Worm (Caenorhabditis elegans) whole organism, L1 larva: ENCODE results near the gene F48E3.9.

ENCODE experiments used
- ama-1 ChIP-seq: fragments of 150-350 bp; optimal IDR thresholded peaks from 2 replicates; lab custom pipeline; 2014
- egl-13 ChIP-seq: sonication (generic microtip); optimal IDR thresholded peaks from 2 replicates; lab custom pipeline; 2016; ENCODE audit warnings: missing genotype, missing genetic modification reagents, missing genetic modification characterization, missing compliant biosample characterization
- fkh-4 ChIP-seq: sonication (generic microtip); optimal IDR thresholded peaks from 2 replicates; lab custom pipeline; 2016; ENCODE audit warnings: missing compliant biosample characterization, missing genetic modification characterization, borderline replicate concordance
- lin-13 ChIP-seq: fragments of 150-350 bp; optimal IDR thresholded peaks from 2 replicates; lab custom pipeline; 2014; ENCODE audit warnings: missing biosample characterization, missing genetic modification reagents, missing genetic modification characterization
- lin-39 ChIP-seq: fragments of 150-350 bp; optimal IDR thresholded peaks from 2 replicates; lab custom pipeline; 2014; ENCODE audit warnings: missing biosample characterization, missing genetic modification reagents, missing genetic modification characterization
- mep-1 ChIP-seq: fragments of 150-350 bp; optimal IDR thresholded peaks from 2 replicates; lab custom pipeline; 2014; ENCODE audit warnings: missing biosample characterization, missing genetic modification characterization
- nhr-77 ChIP-seq: fragments of 150-350 bp; optimal IDR thresholded peaks from 2 replicates; lab custom pipeline; 2014; ENCODE audit warnings: missing biosample characterization, missing genetic modification characterization
- snpc-4 ChIP-seq: fragments of 150-350 bp; optimal IDR thresholded peaks from 2 replicates; lab custom pipeline; 2014; ENCODE audit warnings: missing biosample characterization, missing genetic modification characterization
- unc-130 ChIP-seq: fragments of 150-350 bp; optimal IDR thresholded peaks from 2 replicates; lab custom pipeline; 2017; ENCODE audit warnings: missing biosample characterization, missing genetic modification characterization, inconsistent platforms
- zag-1 ChIP-seq: fragments of 150-350 bp; optimal IDR thresholded peaks from 2 replicates; lab custom pipeline; 2014; ENCODE audit warnings: missing biosample characterization, missing genetic modification characterization
- ztf-4 ChIP-seq: fragments of 150-350 bp; optimal IDR thresholded peaks from 2 replicates; lab custom pipeline; 2014; ENCODE audit warnings: missing biosample characterization, missing genetic modification characterization

DNA sequence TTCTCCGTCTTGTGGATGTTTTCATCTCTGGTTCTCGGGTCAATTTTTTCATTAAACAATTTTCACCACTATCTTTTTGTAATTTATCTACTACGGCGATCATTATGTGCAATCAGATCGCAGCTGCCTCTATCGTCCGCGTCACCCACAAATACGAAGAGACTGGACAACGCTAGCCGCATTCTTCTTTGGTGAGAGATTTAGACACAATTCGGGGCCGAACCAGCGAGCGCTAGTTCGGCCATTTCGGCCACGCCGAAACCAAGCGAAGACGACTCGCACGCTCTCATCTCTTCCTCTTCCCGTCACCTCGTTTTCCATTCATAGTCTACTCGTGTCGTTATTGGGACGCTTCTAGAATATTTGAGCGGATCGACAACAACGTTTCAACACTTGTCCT is 4.9 kb downstream of the F48E3.9 start, which contains the start of gene gly-12:
- TF ChIP-seq nhr-77 (tag; lab: Kevin White, UChicago) (no peak), snpc-4 (tag; lab: Kevin White, UChicago) (no peak), zag-1 (tag; lab: Kevin White, UChicago) (no peak), lin-13 (GFP tag; lab: Kevin White, UChicago) (no peak), unc-130 (tag; lab: Kevin White, UChicago) (peak; percentile 25), mep-1 (peak; percentile 58), lin-39 (tag; lab: Kevin White, UChicago) (no peak), fkh-4 (tag; lab: Kevin White, UChicago) (no peak), ztf-4 (tag; lab: Kevin White, UChicago) (no peak), ama-1 (no peak), egl-13 (tag; lab: Kevin White, UChicago) (no peak)
